Worm (Caenorhabditis elegans): ENCODE results near the gene mps-4.
A peak's percentile ranks its signal among the peaks of the same experiment; 100 is the strongest.

Gene mps-4

DNA sequence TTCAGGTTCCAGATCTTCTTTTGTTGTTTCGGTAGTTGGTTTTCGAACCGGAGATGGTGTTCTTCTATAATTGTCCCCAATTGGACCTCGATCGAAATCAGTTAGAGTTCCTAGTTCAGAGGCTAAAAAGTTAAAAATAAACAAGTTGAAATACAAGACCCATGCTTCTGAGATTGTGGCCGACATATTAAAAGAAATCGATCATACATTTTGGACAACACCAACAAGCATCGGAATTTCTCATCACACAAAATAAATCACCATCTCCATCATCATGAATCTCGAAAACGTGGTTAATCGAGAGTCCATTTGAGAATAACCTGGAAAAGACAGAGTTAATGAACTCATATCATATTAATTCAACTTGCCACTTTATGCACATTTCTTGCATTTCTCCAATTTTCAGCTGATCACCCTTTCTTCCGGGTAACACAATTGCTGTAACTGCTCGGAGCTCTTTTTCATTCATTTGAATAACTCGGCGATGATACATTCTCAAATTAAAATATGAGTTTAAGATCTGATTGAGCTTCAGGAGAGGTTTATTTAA is at the start of gene mps-4, which contains the start of gene F09G8.10:
TSS of gene mps-4 (minus strand) at position 101 of the 550 bp plus-strand sequence.
TSS of gene F09G8.10 (minus strand) at position 500 of the 550 bp plus-strand sequence.
- TF ChIP-seq tab-1 (GFP tag; IDR thresholded peaks at IDR 0.05): no peak
- no peak for TF ChIP-seq med-1 (GFP tag; optimal IDR thresholded peaks at IDR 0.05; ENCODE audit: insufficient read depth)
- no peak for TF ChIP-seq T22C8.4 (GFP tag; IDR thresholded peaks at IDR 0.05)

- TF ChIP-seq ztf-29 (GFP tag; IDR thresholded peaks at IDR 0.05) (no peak), ztf-23 (GFP tag; IDR thresholded peaks at IDR 0.05) (no peak), med-1 (GFP tag; optimal IDR thresholded peaks at IDR 0.05; ENCODE audit: insufficient read depth) (no peak), tab-1 (GFP tag; IDR thresholded peaks at IDR 0.05) (no peak), ref-1 (GFP tag; conservative IDR thresholded peaks at IDR 0.05) (no peak), T22C8.4 (GFP tag; IDR thresholded peaks at IDR 0.05) (no peak), cog-1 (tag; optimal IDR thresholded peaks at IDR 0.05) (no peak), flt-1 (GFP tag; IDR thresholded peaks at IDR 0.05) (no peak), klf-2 (GFP tag; conservative IDR thresholded peaks at IDR 0.05) (no peak)
Measured at ce11 chrIII:8321225-8321624, 49.6 kb upstream of the mps-4 start.

DNA sequence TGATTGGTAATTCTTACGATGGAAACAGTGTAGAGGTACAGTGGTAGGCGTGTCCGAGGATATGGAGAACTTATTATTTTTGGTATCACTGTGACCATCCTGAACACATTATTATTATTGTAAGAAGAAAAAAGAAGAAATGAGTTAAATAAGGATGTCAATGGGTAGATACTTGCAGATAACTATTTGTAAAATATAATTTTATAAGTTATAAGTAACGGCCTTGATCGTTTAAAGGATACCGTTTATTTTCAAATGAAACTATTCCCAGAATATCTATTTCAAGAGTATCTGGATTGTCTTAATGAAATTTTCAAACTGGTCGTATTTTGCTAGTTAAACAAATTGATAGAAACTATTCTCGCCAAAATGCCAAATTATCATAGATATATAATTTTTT is 48.6 kb upstream of the mps-4 start, which contains the start of gene F10E9.10:
TSS of gene F10E9.10 (minus strand) at position 101 of the 400 bp plus-strand sequence.
- TF ChIP-seq ztf-29 (GFP tag; IDR thresholded peaks at IDR 0.05) (no peak), cog-1 (tag; optimal IDR thresholded peaks at IDR 0.05) (no peak), flt-1 (GFP tag; IDR thresholded peaks at IDR 0.05) (no peak), ztf-23 (GFP tag; IDR thresholded peaks at IDR 0.05) (no peak), klf-2 (GFP tag; conservative IDR thresholded peaks at IDR 0.05) (no peak), tab-1 (GFP tag; IDR thresholded peaks at IDR 0.05) (no peak), ref-1 (GFP tag; conservative IDR thresholded peaks at IDR 0.05) (no peak), med-1 (GFP tag; optimal IDR thresholded peaks at IDR 0.05; ENCODE audit: insufficient read depth) (no peak), T22C8.4 (GFP tag; IDR thresholded peaks at IDR 0.05) (no peak)

- peak; percentile 62; the same call in 1 of the 2 replicates for TF ChIP-seq klf-2 (GFP tag; conservative IDR thresholded peaks at IDR 0.05)
- TF ChIP-seq ztf-23 (GFP tag; IDR thresholded peaks at IDR 0.05): peak; percentile 79; the same call in 1 of the 2 replicates
- TF ChIP-seq flt-1 (GFP tag; IDR thresholded peaks at IDR 0.05): peak; percentile 81
- TF ChIP-seq med-1 (GFP tag; optimal IDR thresholded peaks at IDR 0.05; ENCODE audit: insufficient read depth): no peak
- TF ChIP-seq ztf-29 (GFP tag; IDR thresholded peaks at IDR 0.05): no peak
- TF ChIP-seq cog-1 (tag; optimal IDR thresholded peaks at IDR 0.05): peak; percentile 63
Measured at ce11 chrIII:8319100-8319499, 47.5 kb upstream of the mps-4 start, which contains the start of gene F10E9.11. Gene F10E9.11 (minus strand): TSS chrIII:8319260.

ce11 chrIII:8318488-8318887 is 46.9 kb upstream of the mps-4 start, which contains the start of gene sas-4:
Gene sas-4 (minus strand): TSS chrIII:8318588.
- no peak for TF ChIP-seq ztf-23 (GFP tag; IDR thresholded peaks at IDR 0.05)
- TF ChIP-seq tab-1 (GFP tag; IDR thresholded peaks at IDR 0.05): no peak

DNA sequence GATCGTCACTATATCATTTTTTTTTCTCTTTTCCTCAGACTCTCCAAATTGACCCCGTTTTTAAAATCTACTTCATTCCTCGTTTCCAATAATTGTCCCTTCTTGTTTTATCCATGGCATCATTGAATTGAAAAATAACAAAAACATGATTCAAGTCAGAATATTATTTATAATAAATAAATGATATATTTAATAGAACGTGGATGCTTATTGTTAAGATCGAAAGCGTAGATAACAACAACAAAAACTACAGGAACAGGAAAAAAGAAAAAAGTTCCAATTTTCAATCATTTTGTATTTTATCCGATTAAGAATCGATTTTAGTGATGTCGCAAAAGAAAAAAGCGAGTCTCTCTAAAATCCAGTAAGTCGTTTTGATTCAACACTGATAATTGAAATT is 40.8 kb upstream of the mps-4 start, which contains the start of gene F10E9.2:
TSS of gene F10E9.2 (plus strand) at position 301 of the 400 bp plus-strand sequence.
- TF ChIP-seq klf-2 (GFP tag; conservative IDR thresholded peaks at IDR 0.05) (no peak), ref-1 (GFP tag; conservative IDR thresholded peaks at IDR 0.05) (no peak), tab-1 (GFP tag; IDR thresholded peaks at IDR 0.05) (no peak), ztf-23 (GFP tag; IDR thresholded peaks at IDR 0.05) (no peak), T22C8.4 (GFP tag; IDR thresholded peaks at IDR 0.05) (no peak), flt-1 (GFP tag; IDR thresholded peaks at IDR 0.05) (no peak)

ce11 chrIII:8310239-8311057 is 38.9 kb upstream of the mps-4 start, which contains the start of gene F10E9.3:
Gene F10E9.3 (plus strand): TSS chrIII:8311007.
- no peak for TF ChIP-seq ztf-29 (GFP tag; IDR thresholded peaks at IDR 0.05)
- no peak for TF ChIP-seq T22C8.4 (GFP tag; IDR thresholded peaks at IDR 0.05)
- no peak for TF ChIP-seq cog-1 (tag; optimal IDR thresholded peaks at IDR 0.05)
- no peak for TF ChIP-seq tab-1 (GFP tag; IDR thresholded peaks at IDR 0.05)
- no peak for TF ChIP-seq klf-2 (GFP tag; conservative IDR thresholded peaks at IDR 0.05)
- TF ChIP-seq med-1 (GFP tag; optimal IDR thresholded peaks at IDR 0.05; ENCODE audit: insufficient read depth): no peak
- no peak for TF ChIP-seq ref-1 (GFP tag; conservative IDR thresholded peaks at IDR 0.05)
- TF ChIP-seq flt-1 (GFP tag; IDR thresholded peaks at IDR 0.05): no peak
- TF ChIP-seq ztf-23 (GFP tag; IDR thresholded peaks at IDR 0.05): no peak

DNA sequence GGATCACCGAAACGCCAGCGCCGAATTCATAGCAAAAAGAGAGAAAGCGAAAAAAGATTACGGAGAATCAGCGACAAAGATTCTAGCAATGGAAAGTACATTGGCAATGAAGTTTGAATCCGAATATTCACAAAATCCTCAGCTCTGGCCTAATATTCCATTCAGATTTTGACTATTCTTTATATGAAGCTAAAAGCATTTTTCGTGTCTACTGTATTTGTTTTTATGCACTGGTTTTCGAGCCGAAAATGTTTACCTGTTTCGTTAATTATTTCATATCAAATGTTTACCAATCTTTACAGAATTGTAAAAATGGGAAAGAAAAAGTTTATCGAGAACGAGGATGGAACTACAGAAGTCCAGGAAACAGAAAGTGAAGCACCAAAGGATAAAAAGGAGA is 36.7 kb upstream of the mps-4 start, which contains the start of gene F10E9.4:
TSS of gene F10E9.4 (plus strand) at position 301 of the 400 bp plus-strand sequence.
- TF ChIP-seq ref-1 (GFP tag; conservative IDR thresholded peaks at IDR 0.05): no peak
- no peak for TF ChIP-seq ztf-29 (GFP tag; IDR thresholded peaks at IDR 0.05)
- TF ChIP-seq med-1 (GFP tag; optimal IDR thresholded peaks at IDR 0.05; ENCODE audit: insufficient read depth): no peak
- no peak for TF ChIP-seq ztf-23 (GFP tag; IDR thresholded peaks at IDR 0.05)
- TF ChIP-seq flt-1 (GFP tag; IDR thresholded peaks at IDR 0.05): no peak
- no peak for TF ChIP-seq T22C8.4 (GFP tag; IDR thresholded peaks at IDR 0.05)
- no peak for TF ChIP-seq cog-1 (tag; optimal IDR thresholded peaks at IDR 0.05)
- no peak for TF ChIP-seq tab-1 (GFP tag; IDR thresholded peaks at IDR 0.05)
- no peak for TF ChIP-seq klf-2 (GFP tag; conservative IDR thresholded peaks at IDR 0.05)

DNA sequence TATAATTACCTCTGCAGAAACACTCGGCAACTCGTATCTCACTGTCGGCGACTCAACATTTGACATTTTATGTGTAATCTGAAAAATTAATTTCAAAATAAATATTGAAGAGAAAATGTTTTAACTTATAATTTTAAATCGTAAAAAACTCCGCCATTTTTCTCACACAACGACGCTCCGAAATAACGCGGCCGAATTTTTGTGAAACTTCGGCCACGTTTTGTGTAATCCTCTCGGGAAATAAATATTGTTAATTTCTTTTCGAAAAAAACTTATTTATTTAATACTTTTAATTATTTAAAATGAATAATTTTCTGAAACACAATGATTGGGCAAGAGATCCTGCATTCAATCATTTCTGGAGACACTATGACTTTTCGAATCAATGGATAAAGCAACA is 35.8 kb upstream of the mps-4 start, which contains the start of the genes F10E9.7 and F10E9.5:
TSS of gene F10E9.7 (minus strand) at position 86 of the 400 bp plus-strand sequence.
TSS of gene F10E9.5 (plus strand) at position 237 of the 400 bp plus-strand sequence.
- TF ChIP-seq flt-1 (GFP tag; IDR thresholded peaks at IDR 0.05) (peak; percentile 71; the same call in 1 of the 2 replicates), klf-2 (GFP tag; conservative IDR thresholded peaks at IDR 0.05) (0 out of 2 replicates have a peak, but pooled peaks have one; percentile 40), cog-1 (tag; optimal IDR thresholded peaks at IDR 0.05) (peak; percentile 40), T22C8.4 (GFP tag; IDR thresholded peaks at IDR 0.05) (no peak), ref-1 (GFP tag; conservative IDR thresholded peaks at IDR 0.05) (no peak), ztf-23 (GFP tag; IDR thresholded peaks at IDR 0.05) (peak; percentile 73; the same call in 1 of the 2 replicates), tab-1 (GFP tag; IDR thresholded peaks at IDR 0.05) (no peak), ztf-29 (GFP tag; IDR thresholded peaks at IDR 0.05) (no peak)
